Fruit fly (Drosophila melanogaster) whole organism, embryonic: ENCODE results near the gene CG5359.

Experiments used
- B-H1 ChIP-seq: fragments of 200-800 bp; sonication (Bioruptor generic); IDR thresholded peaks from 3 replicates; pipeline ENCODE4 v1.3.6; 2022; ENCODE audit warnings: missing biosample characterization, missing genetic modification characterization
- B-H2 ChIP-seq: fragments of 200-800 bp; sonication (Bioruptor generic); optimal IDR thresholded peaks from 2 replicates; lab custom pipeline; 2018; ENCODE audit warnings: missing biosample characterization, mild to moderate bottlenecking, missing genetic modification characterization
- Bdp1 ChIP-seq: fragments of 200-800 bp; sonication (Bioruptor generic); optimal IDR thresholded peaks from 3 replicates; lab custom pipeline; 2016; ENCODE audit warnings: missing biosample characterization, missing genetic modification characterization
- CG1024 ChIP-seq: fragments of 200-800 bp; sonication (Bioruptor generic); IDR thresholded peaks from 2 replicates; pipeline ENCODE4 v1.3.6; 2022; ENCODE audit warnings: missing biosample characterization, missing genetic modification characterization
- CG10267 ChIP-seq: fragments of 200-800 bp; sonication (Bioruptor generic); optimal IDR thresholded peaks from 2 replicates; lab custom pipeline; 2018; ENCODE audit warnings: missing biosample characterization, mild to moderate bottlenecking, missing genetic modification characterization, moderate library complexity
- CG12155 ChIP-seq: fragments of 200-800 bp; sonication (Bioruptor generic); optimal IDR thresholded peaks from 3 replicates; lab custom pipeline; 2016; ENCODE audit warnings: missing biosample characterization, missing genetic modification characterization
- CG12659 ChIP-seq: fragments of 200-800 bp; sonication (Bioruptor generic); optimal IDR thresholded peaks from 3 replicates; lab custom pipeline; 2017; ENCODE audit warnings: mild to moderate bottlenecking, missing biosample characterization, missing genetic modification reagents, missing genetic modification characterization
- CG14667 ChIP-seq: fragments of 200-800 bp; sonication (Bioruptor generic); IDR thresholded peaks from 2 replicates; pipeline ENCODE4 v1.3.6; 2022; ENCODE audit warnings: missing biosample characterization, missing genetic modification characterization
- CG15073 ChIP-seq: fragments of 200-800 bp; sonication (Bioruptor generic); optimal IDR thresholded peaks from 2 replicates; lab custom pipeline; 2016; ENCODE audit warnings: missing biosample characterization, missing genetic modification characterization
- CG15269 ChIP-seq: fragments of 200-800 bp; sonication (Bioruptor generic); optimal IDR thresholded peaks from 2 replicates; lab custom pipeline; 2018; ENCODE audit warnings: missing biosample characterization, mild to moderate bottlenecking, missing genetic modification characterization, moderate library complexity
- CG1602 ChIP-seq: fragments of 200-800 bp; sonication (Bioruptor generic); optimal IDR thresholded peaks from 3 replicates; lab custom pipeline; 2016; ENCODE audit warnings: missing biosample characterization, missing genetic modification characterization
- CG16813 ChIP-seq: fragments of 200-800 bp; sonication (Bioruptor generic); IDR thresholded peaks from 3 replicates; pipeline ENCODE4 v1.3.6; 2022; ENCODE audit warnings: missing biosample characterization, missing genetic modification characterization; ENCODE audit not compliant: partially characterized antibody
- CG17186 ChIP-seq: fragments of 200-800 bp; sonication (Bioruptor generic); optimal IDR thresholded peaks from 3 replicates; lab custom pipeline; 2017; ENCODE audit warnings: missing biosample characterization, missing genetic modification reagents, missing genetic modification characterization
- CG18476 ChIP-seq: fragments of 200-800 bp; sonication (Bioruptor generic); optimal IDR thresholded peaks from 2 replicates; lab custom pipeline; 2016; ENCODE audit warnings: missing biosample characterization, mild to moderate bottlenecking, missing genetic modification characterization
- CG5953 ChIP-seq: fragments of 200-800 bp; sonication (Bioruptor generic); IDR thresholded peaks from 2 replicates; pipeline ENCODE4 v1.3.6; 2022; ENCODE audit warnings: missing biosample characterization, missing genetic modification characterization
- CG6689 ChIP-seq: fragments of 200-800 bp; sonication (Bioruptor generic); IDR thresholded peaks from 2 replicates; pipeline ENCODE4 v1.3.6; 2022; ENCODE audit warnings: missing biosample characterization, missing genetic modification characterization
- CG6791 ChIP-seq: fragments of 200-800 bp; sonication (Bioruptor generic); IDR thresholded peaks from 3 replicates; pipeline ENCODE4 v1.3.6; 2022; ENCODE audit warnings: missing biosample characterization, missing genetic modification characterization; ENCODE audit not compliant: partially characterized antibody
- CG8388 ChIP-seq: fragments of 200-800 bp; sonication (Bioruptor generic); optimal IDR thresholded peaks from 2 replicates; lab custom pipeline; 2019; ENCODE audit warnings: missing biosample characterization, mild to moderate bottlenecking, missing genetic modification characterization, moderate library complexity
- CG8478 ChIP-seq: fragments of >200 bp; optimal IDR thresholded peaks from 2 replicates; lab custom pipeline; 2018
- Camta ChIP-seq: fragments of 200-800 bp; sonication (Bioruptor generic); optimal IDR thresholded peaks from 2 replicates; lab custom pipeline; 2016; ENCODE audit warnings: missing biosample characterization, missing genetic modification characterization
- Dip2 ChIP-seq: fragments of 200-800 bp; sonication (Bioruptor generic); IDR thresholded peaks from 2 replicates; pipeline ENCODE4 v1.3.6; 2022; ENCODE audit warnings: missing biosample characterization, missing genetic modification characterization
- Dll ChIP-seq: fragments of 200-800 bp; sonication (Bioruptor generic); IDR thresholded peaks from 4 replicates; pipeline ENCODE4 v1.3.6; 2022; ENCODE audit warnings: missing biosample characterization, missing genetic modification characterization; ENCODE audit not compliant: partially characterized antibody
- E2f2 ChIP-seq: fragments of 200-800 bp; sonication (Bioruptor generic); IDR thresholded peaks from 2 replicates; pipeline ENCODE4 v1.3.6; 2022; ENCODE audit warnings: missing biosample characterization, missing genetic modification characterization
- Elba2 ChIP-seq: fragments of 200-800 bp; sonication (Bioruptor generic); optimal IDR thresholded peaks from 3 replicates; lab custom pipeline; 2016; ENCODE audit warnings: missing biosample characterization, missing genetic modification characterization
- Lpt ChIP-seq: fragments of >200 bp; optimal IDR thresholded peaks from 2 replicates; lab custom pipeline; 2018; ENCODE audit warnings: missing biosample characterization, missing genetic modification characterization
- Mad ChIP-seq: fragments of 200-800 bp; sonication (Bioruptor generic); optimal IDR thresholded peaks from 2 replicates; lab custom pipeline; 2016; ENCODE audit warnings: missing biosample characterization, missing genetic modification characterization
- NFAT ChIP-seq: fragments of 200-800 bp; sonication (Bioruptor generic); IDR thresholded peaks from 2 replicates; pipeline ENCODE4 v1.3.6; 2022; ENCODE audit warnings: missing biosample characterization, missing genetic modification characterization
- Opbp ChIP-seq: fragments of 200-800 bp; sonication (Bioruptor generic); IDR thresholded peaks from 3 replicates; pipeline ENCODE4 v1.3.6; 2022; ENCODE audit warnings: missing biosample characterization, missing genetic modification characterization; ENCODE audit not compliant: partially characterized antibody
- Pdp1 ChIP-seq, 2 experiments: fragments of 200-800 bp; sonication (Bioruptor generic); optimal IDR thresholded peaks; 3 replicates each; lab custom pipeline; 2016; ENCODE audit warnings: missing biosample characterization in 2 of 2, missing genetic modification characterization in 2 of 2, mild to moderate bottlenecking in 1 of 2, moderate library complexity in 1 of 2
- Rfx ChIP-seq: fragments of 200-800 bp; sonication (Bioruptor generic); IDR thresholded peaks from 2 replicates; pipeline ENCODE4 v1.3.6; 2022; ENCODE audit warnings: missing biosample characterization, missing genetic modification characterization
- Six4 ChIP-seq: fragments of 200-800 bp; sonication (Bioruptor generic); optimal IDR thresholded peaks from 2 replicates; lab custom pipeline; 2016; ENCODE audit warnings: missing biosample characterization, missing genetic modification characterization
- Tbp ChIP-seq: fragments of >200 bp; optimal IDR thresholded peaks from 2 replicates; lab custom pipeline; 2018; ENCODE audit warnings: missing biosample characterization, missing genetic modification characterization
- al ChIP-seq: fragments of 200-800 bp; sonication (Bioruptor generic); IDR thresholded peaks from 2 replicates; pipeline ENCODE4 v1.3.6; 2022; ENCODE audit warnings: missing biosample characterization, missing genetic modification characterization
- ara ChIP-seq: fragments of 200-800 bp; sonication (Bioruptor generic); IDR thresholded peaks from 2 replicates; pipeline ENCODE4 v1.3.6; 2022; ENCODE audit warnings: missing biosample characterization, missing genetic modification characterization
- crol ChIP-seq: fragments of 200-800 bp; sonication (Bioruptor generic); IDR thresholded peaks from 2 replicates; pipeline ENCODE4 v1.3.6; 2022; ENCODE audit warnings: missing biosample characterization, missing genetic modification characterization
- dmrt11E ChIP-seq: fragments of 200-800 bp; sonication (Bioruptor generic); optimal IDR thresholded peaks from 3 replicates; lab custom pipeline; 2018; ENCODE audit warnings: missing biosample characterization, mild to moderate bottlenecking, missing genetic modification characterization, moderate library complexity
- fd96Cb ChIP-seq: fragments of 200-800 bp; sonication (Bioruptor generic); optimal IDR thresholded peaks from 2 replicates; lab custom pipeline; 2018; ENCODE audit warnings: missing biosample characterization, mild to moderate bottlenecking, missing genetic modification characterization, moderate library complexity
- hth ChIP-seq: fragments of >200 bp; optimal IDR thresholded peaks from 2 replicates; lab custom pipeline; 2017; ENCODE audit warnings: inconsistent platforms
- kah ChIP-seq: fragments of 200-800 bp; sonication (Bioruptor generic); optimal IDR thresholded peaks from 2 replicates; lab custom pipeline; 2018; ENCODE audit warnings: missing biosample characterization, mild to moderate bottlenecking, missing genetic modification characterization
- lbe ChIP-seq: fragments of 200-800 bp; sonication (Bioruptor generic); optimal IDR thresholded peaks from 2 replicates; lab custom pipeline; 2016; ENCODE audit warnings: missing biosample characterization, mild to moderate bottlenecking, missing genetic modification characterization
- lola ChIP-seq, 3 experiments: fragments of >200 bp in 2 of 3; fragments of 200-800 bp in 1 of 3; sonication (Bioruptor generic) in 1 of 3; optimal IDR thresholded peaks; 2 replicates each; lab custom pipeline; 2017 to 2019; ENCODE audit warnings: missing biosample characterization in 3 of 3, missing genetic modification characterization in 3 of 3, mild to moderate bottlenecking in 1 of 3, moderate library complexity in 1 of 3
- p53 ChIP-seq: fragments of 200-800 bp; sonication (Bioruptor generic); optimal IDR thresholded peaks from 2 replicates; lab custom pipeline; 2016; ENCODE audit warnings: missing biosample characterization, missing genetic modification characterization
- pnt ChIP-seq: fragments of 200-800 bp; sonication (Bioruptor generic); optimal IDR thresholded peaks from 3 replicates; lab custom pipeline; 2016; ENCODE audit warnings: missing biosample characterization, missing genetic modification characterization
- pzg ChIP-seq: fragments of 200-800 bp; sonication (Bioruptor generic); optimal IDR thresholded peaks from 3 replicates; lab custom pipeline; 2018; ENCODE audit warnings: missing biosample characterization, mild to moderate bottlenecking, missing genetic modification characterization, moderate library complexity
- scrt ChIP-seq: fragments of 200-800 bp; sonication (Bioruptor generic); optimal IDR thresholded peaks from 2 replicates; lab custom pipeline; 2018; ENCODE audit warnings: missing biosample characterization, mild to moderate bottlenecking, missing genetic modification characterization, moderate library complexity
- slou ChIP-seq: fragments of 200-800 bp; sonication (Bioruptor generic); optimal IDR thresholded peaks from 3 replicates; lab custom pipeline; 2016; ENCODE audit warnings: missing biosample characterization, missing genetic modification characterization
- slp2 ChIP-seq: fragments of 200-800 bp; sonication (Bioruptor generic); optimal IDR thresholded peaks from 2 replicates; lab custom pipeline; 2016; ENCODE audit warnings: missing biosample characterization, missing genetic modification characterization
- sr ChIP-seq: fragments of 200-800 bp; sonication (Bioruptor generic); IDR thresholded peaks from 3 replicates; pipeline ENCODE4 v1.3.6; 2022; ENCODE audit warnings: missing biosample characterization, missing genetic modification characterization
- tup ChIP-seq: fragments of 200-800 bp; sonication (Bioruptor generic); optimal IDR thresholded peaks from 2 replicates; lab custom pipeline; 2016; ENCODE audit warnings: missing biosample characterization, mild to moderate bottlenecking, missing genetic modification characterization, moderate library complexity
- twi ChIP-seq: fragments of 200-800 bp; optimal IDR thresholded peaks from 2 replicates; lab custom pipeline; 2019; ENCODE audit warnings: missing biosample characterization, mild to moderate bottlenecking, missing genetic modification characterization, moderate library complexity
- vvl ChIP-seq: fragments of 200-800 bp; sonication (Bioruptor generic); IDR thresholded peaks from 2 replicates; pipeline ENCODE4 v1.3.6; 2022; ENCODE audit warnings: missing biosample characterization, missing genetic modification characterization

The CG5359 gene

dm6 chr3R:10048842-10049527 is 47.9 kb upstream of the CG5359 start, which contains the start of gene ohgt (continued):
- no peak for TF ChIP-seq slou
- peak; percentile 32 for TF ChIP-seq Mad (GFP tag; lab: Kevin White, UChicago)
- peak; percentile 29; the same call in 1 of the 3 replicates for TF ChIP-seq Opbp (GFP tag; lab: Robert Waterston, UW)
- TF ChIP-seq Bdp1 (GFP tag; lab: Kevin White, UChicago) = no peak
- no peak for TF ChIP-seq tup (GFP tag; lab: Kevin White, UChicago)
- TF ChIP-seq CG1602 = no peak
- no peak for TF ChIP-seq ara (GFP tag; lab: Robert Waterston, UW)
- TF ChIP-seq Pdp1 (GFP tag; optimal IDR thresholded peaks at IDR 0.05; lab: Kevin White, UChicago) = peak in 1 of 2 experiments; percentile 26
- no peak for TF ChIP-seq CG5953 (GFP tag; lab: Robert Waterston, UW)
- no peak for TF ChIP-seq kah (GFP tag; lab: Kevin White, UChicago)
- peak; percentile 89 for TF ChIP-seq E2f2
- TF ChIP-seq Lpt (GFP tag; lab: Kevin White, UChicago) = no peak
- no peak for TF ChIP-seq CG17186
- TF ChIP-seq CG14667 (GFP tag; lab: Robert Waterston, UW) = no peak
- no peak for TF ChIP-seq Tbp
- TF ChIP-seq CG12659 (GFP tag; lab: Kevin White, UChicago) = peak; percentile 32
- TF ChIP-seq Six4 (GFP tag; lab: Kevin White, UChicago) = no peak
- no peak for TF ChIP-seq scrt (GFP tag; lab: Kevin White, UChicago)
- TF ChIP-seq Dll = 0 out of 4 replicates have a peak, but pooled peaks have one; percentile 50
- TF ChIP-seq fd96Cb (tag; lab: Kevin White, UChicago) = no peak
- TF ChIP-seq CG18476 (GFP tag; lab: Kevin White, UChicago) = peak; percentile 27
- TF ChIP-seq B-H2 (GFP tag; lab: Kevin White, UChicago) = no peak
- TF ChIP-seq p53 = no peak
- TF ChIP-seq Elba2 (GFP tag; lab: Kevin White, UChicago) = no peak
- no peak for TF ChIP-seq slp2 (GFP tag; lab: Kevin White, UChicago)
- peak; percentile 74 for TF ChIP-seq CG10267
- peak; percentile 23 for TF ChIP-seq CG15269
- TF ChIP-seq Rfx (GFP tag; lab: Robert Waterston, UW) = 0 out of 2 replicates have a peak, but pooled peaks have one; percentile 18
- TF ChIP-seq CG1024 = no peak
- TF ChIP-seq dmrt11E (tag; lab: Kevin White, UChicago) = peak; percentile 35
- TF ChIP-seq Dip2 (GFP tag; lab: Robert Waterston, UW) = no peak
- TF ChIP-seq NFAT (GFP tag; lab: Robert Waterston, UW) = no peak
- no peak for TF ChIP-seq al (GFP tag; lab: Robert Waterston, UW)
- peak; percentile 40 for TF ChIP-seq pzg
- TF ChIP-seq CG6689 (GFP tag; lab: Robert Waterston, UW) = no peak
- no peak for TF ChIP-seq CG15073 (GFP tag; lab: Kevin White, UChicago)
- no peak for TF ChIP-seq pnt (GFP tag; lab: Kevin White, UChicago)
- no peak for TF ChIP-seq CG8388
- no peak for TF ChIP-seq vvl (GFP tag; lab: Robert Waterston, UW)
- TF ChIP-seq lola (GFP tag; optimal IDR thresholded peaks at IDR 0.05; lab: Kevin White, UChicago) = peak in 1 of 3 experiments; percentile 3
- no peak for TF ChIP-seq twi (tag; lab: Kevin White, UChicago)
- TF ChIP-seq CG6791 (GFP tag; lab: Robert Waterston, UW) = 0 out of 3 replicates have a peak, but pooled peaks have one; percentile 21
- TF ChIP-seq CG8478 (lab: Kevin White, UChicago) = no peak
- TF ChIP-seq Camta (GFP tag; lab: Kevin White, UChicago) = no peak
- TF ChIP-seq hth (lab: Kevin White, UChicago) = no peak
- no peak for TF ChIP-seq B-H1
- TF ChIP-seq CG12155 = peak; percentile 38
- TF ChIP-seq CG16813 (GFP tag; lab: Robert Waterston, UW) = peak; percentile 49; the same call in 1 of the 3 replicates
- TF ChIP-seq sr (GFP tag; lab: Robert Waterston, UW) = no peak
- peak; percentile 37; the same call in 1 of the 2 replicates for TF ChIP-seq crol
- TF ChIP-seq lbe = no peak
